Worm (Caenorhabditis elegans) whole organism, mixed stage, embryonic: ENCODE data around the gene nhr-108.
"Not testable (repeated sequence)": the region's sequence is repeated elsewhere in the genome, so short reads cannot be mapped to it uniquely, and the experiment has no call there.

Experiments used
- M03D4.4 ChIP-seq: sonication (generic microtip); optimal IDR thresholded peaks from 2 replicates; lab custom pipeline; 2017; ENCODE audit warnings: mild to moderate bottlenecking, missing genetic modification characterization, missing compliant biosample characterization
- bed-3 ChIP-seq: fragments of 200-800 bp; sonication (Bioruptor generic); optimal IDR thresholded peaks from 3 replicates; lab custom pipeline; 2018; ENCODE audit warnings: mild to moderate bottlenecking, missing genetic modification characterization, moderate library complexity, missing compliant biosample characterization
- blmp-1 ChIP-seq: fragments of 150-350 bp; optimal IDR thresholded peaks from 2 replicates; lab custom pipeline; 2014; ENCODE audit warnings: missing biosample characterization, missing genetic modification characterization
- ceh-39 ChIP-seq: fragments of 150-350 bp; optimal IDR thresholded peaks from 2 replicates; lab custom pipeline; 2014; ENCODE audit warnings: missing biosample characterization, missing genetic modification characterization
- ceh-43 ChIP-seq: fragments of 200-800 bp; sonication (Bioruptor generic); optimal IDR thresholded peaks from 2 replicates; lab custom pipeline; 2018; ENCODE audit warnings: mild to moderate bottlenecking, missing genetic modification characterization, moderate library complexity, missing compliant biosample characterization
- ceh-83 ChIP-seq: fragments of 200-800 bp; sonication (Bioruptor generic); optimal IDR thresholded peaks from 2 replicates; lab custom pipeline; 2018; ENCODE audit warnings: mild to moderate bottlenecking, missing genetic modification characterization, missing compliant biosample characterization
- ces-1 ChIP-seq: fragments of 150-350 bp; optimal IDR thresholded peaks from 2 replicates; lab custom pipeline; 2014; ENCODE audit warnings: missing biosample characterization, missing genetic modification reagents, missing genetic modification characterization
- elt-1 ChIP-seq: sonication (generic microtip); optimal IDR thresholded peaks from 2 replicates; lab custom pipeline; 2017; ENCODE audit warnings: missing genetic modification characterization, mild to moderate bottlenecking, missing compliant biosample characterization, antibody characterized with exemption, moderate library complexity, borderline replicate concordance; ENCODE audit not compliant: insufficient read depth
- elt-3 ChIP-seq: fragments of 150-350 bp; optimal IDR thresholded peaks from 2 replicates; lab custom pipeline; 2014; ENCODE audit warnings: missing biosample characterization, missing genetic modification characterization
- flh-1 ChIP-seq: fragments of 200-800 bp; sonication (Bioruptor generic); optimal IDR thresholded peaks from 2 replicates; lab custom pipeline; 2018; ENCODE audit warnings: mild to moderate bottlenecking, missing genetic modification characterization, moderate library complexity, missing compliant biosample characterization
- hlh-1 ChIP-seq: fragments of 150-350 bp; optimal IDR thresholded peaks from 2 replicates; lab custom pipeline; 2014; ENCODE audit warnings: missing biosample characterization, missing genetic modification reagents, missing genetic modification characterization
- lin-32 ChIP-seq: fragments of 200-800 bp; sonication (Bioruptor generic); optimal IDR thresholded peaks from 2 replicates; lab custom pipeline; 2018; ENCODE audit warnings: mild to moderate bottlenecking, missing genetic modification characterization, missing compliant biosample characterization
- lsy-2 ChIP-seq: fragments of 150-350 bp; optimal IDR thresholded peaks from 2 replicates; lab custom pipeline; 2014; ENCODE audit warnings: missing biosample characterization, missing genetic modification characterization
- mab-5 ChIP-seq: fragments of 150-350 bp; optimal IDR thresholded peaks from 2 replicates; lab custom pipeline; 2014; ENCODE audit warnings: missing biosample characterization, missing genetic modification characterization
- mep-1 ChIP-seq: fragments of 150-350 bp; optimal IDR thresholded peaks from 2 replicates; lab custom pipeline; 2017; ENCODE audit warnings: missing biosample characterization, missing genetic modification reagents, missing genetic modification characterization, inconsistent platforms
- mls-2 ChIP-seq: sonication (generic microtip); optimal IDR thresholded peaks from 2 replicates; lab custom pipeline; 2016; ENCODE audit warnings: mild to moderate bottlenecking, missing genetic modification characterization, moderate library complexity, missing compliant biosample characterization
- nhr-12 ChIP-seq: fragments of 150-350 bp; optimal IDR thresholded peaks from 2 replicates; lab custom pipeline; 2014; ENCODE audit warnings: missing biosample characterization, missing genetic modification characterization
- nhr-2 ChIP-seq: fragments of 150-350 bp; optimal IDR thresholded peaks from 2 replicates; lab custom pipeline; 2014; ENCODE audit warnings: missing biosample characterization, missing genetic modification characterization
- nhr-237 ChIP-seq: fragments of 150-350 bp; optimal IDR thresholded peaks from 2 replicates; lab custom pipeline; 2014; ENCODE audit warnings: missing biosample characterization, missing genetic modification characterization
- nhr-28 ChIP-seq: fragments of 150-350 bp; optimal IDR thresholded peaks from 2 replicates; lab custom pipeline; 2014; ENCODE audit warnings: missing biosample characterization, missing genetic modification characterization
- nhr-76 ChIP-seq: sonication (generic microtip); optimal IDR thresholded peaks from 2 replicates; lab custom pipeline; 2017; ENCODE audit warnings: missing biosample characterization, missing genetic modification characterization
- pha-4 ChIP-seq: fragments of 150-350 bp; optimal IDR thresholded peaks from 2 replicates; lab custom pipeline; 2018; ENCODE audit warnings: missing biosample characterization, missing genetic modification reagents, missing genetic modification characterization
- snpc-4 ChIP-seq: fragments of 150-350 bp; optimal IDR thresholded peaks from 2 replicates; lab custom pipeline; 2014; ENCODE audit warnings: missing biosample characterization, missing genetic modification characterization
- sptf-1 ChIP-seq: sonication (generic microtip); optimal IDR thresholded peaks from 2 replicates; lab custom pipeline; 2017; ENCODE audit warnings: mild to moderate bottlenecking, missing genetic modification characterization, moderate library complexity, missing compliant biosample characterization
- tbx-8 ChIP-seq: fragments of 200-800 bp; sonication (Bioruptor generic); optimal IDR thresholded peaks from 2 replicates; lab custom pipeline; 2018; ENCODE audit warnings: mild to moderate bottlenecking, missing genetic modification characterization, moderate library complexity, missing compliant biosample characterization
- unc-39 ChIP-seq: fragments of 150-350 bp; optimal IDR thresholded peaks from 2 replicates; lab custom pipeline; 2014; ENCODE audit warnings: missing biosample characterization, missing genetic modification characterization
- zip-8 ChIP-seq: fragments of 150-350 bp; optimal IDR thresholded peaks from 2 replicates; lab custom pipeline; 2014; ENCODE audit warnings: missing biosample characterization, missing genetic modification characterization
- ztf-11 ChIP-seq: fragments of 150-350 bp; optimal IDR thresholded peaks from 2 replicates; lab custom pipeline; 2014; ENCODE audit warnings: missing biosample characterization, missing genetic modification characterization

The nhr-108 gene

ce11 chrV:15952762-15953161 is 28.5 kb upstream of the nhr-108 start, which contains the start of gene srw-56:
TSS of gene srw-56 (minus strand) at chrV:15952862.
- TF ChIP-seq snpc-4 (tag; lab: Kevin White, UChicago) (no peak), pha-4 (tag; lab: Kevin White, UChicago) (no peak), flh-1 (GFP tag; lab: Kevin White, UChicago) (no peak), nhr-237 (tag; lab: Kevin White, UChicago) (no peak), nhr-2 (tag; lab: Kevin White, UChicago) (no peak), bed-3 (no peak), mls-2 (tag; lab: Kevin White, UChicago) (no peak), tbx-8 (GFP tag; lab: Kevin White, UChicago) (no peak), hlh-1 (tag; lab: Kevin White, UChicago) (no peak), ces-1 (GFP tag; lab: Kevin White, UChicago) (no peak), nhr-76 (tag; lab: Kevin White, UChicago) (no peak), blmp-1 (tag; lab: Kevin White, UChicago) (no peak), mab-5 (tag; lab: Kevin White, UChicago) (no peak), lsy-2 (tag; lab: Kevin White, UChicago) (no peak)

ce11 chrV:15950903-15951302 is 26.6 kb upstream of the nhr-108 start, which contains the start of gene srw-59:
TSS of gene srw-59 (minus strand) at chrV:15951003.
- TF ChIP-seq ceh-39 (tag; lab: Kevin White, UChicago) = no peak
- no peak for TF ChIP-seq elt-3
- no peak for TF ChIP-seq snpc-4 (tag; lab: Kevin White, UChicago)
- no peak for TF ChIP-seq pha-4 (tag; lab: Kevin White, UChicago)

ce11 chrV:15943125-15943524 is 18.9 kb upstream of the nhr-108 start, which contains the start of gene srw-53:
TSS of gene srw-53 (plus strand) at chrV:15943425.
- TF ChIP-seq lin-32 (GFP tag; lab: Kevin White, UChicago) (no peak), sptf-1 (tag; lab: Kevin White, UChicago) (no peak), nhr-2 (tag; lab: Kevin White, UChicago) (no peak), flh-1 (GFP tag; lab: Kevin White, UChicago) (no peak), unc-39 (tag; lab: Kevin White, UChicago) (no peak), tbx-8 (GFP tag; lab: Kevin White, UChicago) (no peak), hlh-1 (tag; lab: Kevin White, UChicago) (no peak), nhr-76 (tag; lab: Kevin White, UChicago) (no peak), ceh-83 (GFP tag; lab: Kevin White, UChicago) (no peak), nhr-28 (no peak), mep-1 (no peak), nhr-12 (tag; lab: Kevin White, UChicago) (no peak)

- TF ChIP-seq lsy-2 (tag; lab: Kevin White, UChicago) (no peak), ztf-11 (tag; lab: Kevin White, UChicago) (no peak), lin-32 (GFP tag; lab: Kevin White, UChicago) (no peak), blmp-1 (tag; lab: Kevin White, UChicago) (no peak), M03D4.4 (no peak), flh-1 (GFP tag; lab: Kevin White, UChicago) (no peak), unc-39 (tag; lab: Kevin White, UChicago) (no peak), ceh-43 (GFP tag; lab: Kevin White, UChicago) (no peak), nhr-76 (tag; lab: Kevin White, UChicago) (no peak), bed-3 (no peak), ceh-39 (tag; lab: Kevin White, UChicago) (no peak), ces-1 (GFP tag; lab: Kevin White, UChicago) (no peak), zip-8 (tag; lab: Kevin White, UChicago) (no peak)
- TF ChIP-seq, all 35 proteins: peak for 0
Observed at ce11 chrV:15940254-15940653, 16.0 kb upstream of the nhr-108 start, which contains the start of gene srw-55. TSS of gene srw-55 (minus strand) at chrV:15940354.

ce11 chrV:15932390-15932789 is 8.1 kb upstream of the nhr-108 start, which contains the start of gene srw-26:
TSS of gene srw-26 (minus strand) at chrV:15932490.
- no peak for TF ChIP-seq M03D4.4

ce11 chrV:15929882-15930281 is 5.6 kb upstream of the nhr-108 start, which contains the start of gene srbc-77:
TSS of gene srbc-77 (plus strand) at chrV:15930182.
- TF ChIP-seq elt-1 (tag; lab: Kevin White, UChicago); hlh-1 (tag; lab: Kevin White, UChicago); tbx-8 (GFP tag; lab: Kevin White, UChicago): not testable (repeated sequence)
